Worm (Caenorhabditis elegans): Measurements from ENCODE around the gene vhp-1.

The vhp-1 gene

ce11 chrII:5389831-5390323 is 66.8 kb downstream of the vhp-1 start, which contains the start of gene ndx-6 (continued):
- peak; percentile 57 for TF ChIP-seq mxl-3 (GFP tag; optimal IDR thresholded peaks at IDR 0.05)
- TF ChIP-seq dmd-8 (GFP tag; IDR thresholded peaks at IDR 0.05): no peak
- TF ChIP-seq nhr-111 (GFP tag; optimal IDR thresholded peaks at IDR 0.05): no peak
- TF ChIP-seq T20F7.1 (GFP tag; optimal IDR thresholded peaks at IDR 0.05): peak; percentile 83
- peak; percentile 49 for TF ChIP-seq nhr-28 (tag; optimal IDR thresholded peaks at IDR 0.05)
- TF ChIP-seq php-3 (GFP tag; IDR thresholded peaks at IDR 0.05): no peak
- peak; percentile 86 for TF ChIP-seq lin-38 (GFP tag; IDR thresholded peaks at IDR 0.05)
- no peak for TF ChIP-seq mxl-2 (GFP tag; conservative IDR thresholded peaks at IDR 0.05)
- no peak for TF ChIP-seq unc-39 (tag; optimal IDR thresholded peaks at IDR 0.05)
- TF ChIP-seq nhr-42 (GFP tag; IDR thresholded peaks at IDR 0.05): 0 out of 2 replicates have a peak, but pooled peaks have one; percentile 64
- TF ChIP-seq nhr-237 (tag; optimal IDR thresholded peaks at IDR 0.05): no peak
- TF ChIP-seq dve-1 (tag; optimal IDR thresholded peaks at IDR 0.05; ENCODE audit: insufficient read depth): peak; percentile 85
- TF ChIP-seq saeg-2 (GFP tag; IDR thresholded peaks at IDR 0.05): no peak
- TF ChIP-seq dpl-1 (GFP tag; optimal IDR thresholded peaks at IDR 0.05): peak; percentile 99
- TF ChIP-seq duxl-1 (tag; optimal IDR thresholded peaks at IDR 0.05; ENCODE audit: poor library complexity): peak; percentile 51
- TF ChIP-seq mdt-29 (GFP tag; IDR thresholded peaks at IDR 0.05): no peak
- TF ChIP-seq vab-7 (GFP tag; IDR thresholded peaks at IDR 0.05): no peak
- TF ChIP-seq daf-16 (GFP tag; optimal IDR thresholded peaks at IDR 0.05): no peak
- TF ChIP-seq daf-16 (tag; optimal IDR thresholded peaks at IDR 0.05): peak; percentile 47
- TF ChIP-seq zag-1 (tag; optimal IDR thresholded peaks at IDR 0.05): no peak
- peak; percentile 35; the same call in 1 of the 2 replicates for TF ChIP-seq madf-9 (GFP tag; conservative IDR thresholded peaks at IDR 0.05)
- TF ChIP-seq ceh-20 (GFP tag; IDR thresholded peaks at IDR 0.05): peak; percentile 58; the same call in 1 of the 2 replicates
- TF ChIP-seq skn-1 (tag; optimal IDR thresholded peaks at IDR 0.05): no peak
- peak; percentile 24; the same call in 1 of the 2 replicates for TF ChIP-seq egl-43 (GFP tag; IDR thresholded peaks at IDR 0.05)
- TF ChIP-seq cey-2 (tag; optimal IDR thresholded peaks at IDR 0.05; ENCODE audit: borderline replicate concordance, insufficient read depth): no peak
- no peak for TF ChIP-seq madf-5 (GFP tag; IDR thresholded peaks at IDR 0.05)
- no peak for TF ChIP-seq lim-7 (GFP tag; IDR thresholded peaks at IDR 0.05)
- TF ChIP-seq mep-1 (tag; optimal IDR thresholded peaks at IDR 0.05): peak; percentile 86
- no peak for TF ChIP-seq lir-3 (tag; optimal IDR thresholded peaks at IDR 0.05)
- TF ChIP-seq fos-1 (tag; optimal IDR thresholded peaks at IDR 0.05): no peak
- TF ChIP-seq dmd-9 (GFP tag; IDR thresholded peaks at IDR 0.05): 0 out of 2 replicates have a peak, but pooled peaks have one; percentile 42
- peak; percentile 64 for TF ChIP-seq lin-13 (GFP tag; optimal IDR thresholded peaks at IDR 0.05)
- TF ChIP-seq zfp-3 (GFP tag; conservative IDR thresholded peaks at IDR 0.05): peak; percentile 60; the same call in 1 of the 2 replicates
- peak in 1 of 2 experiments; percentile 89 for TF ChIP-seq unc-62 (GFP tag; optimal IDR thresholded peaks at IDR 0.05 in 1 of 2)
- no peak for TF ChIP-seq unc-62 (tag; optimal IDR thresholded peaks at IDR 0.05)
- TF ChIP-seq F10B5.3 (tag; optimal IDR thresholded peaks at IDR 0.05): no peak
- peak; percentile 61 for TF ChIP-seq dmd-6 (GFP tag; IDR thresholded peaks at IDR 0.05)
- no peak for TF ChIP-seq Y5F2A.4 (GFP tag; optimal IDR thresholded peaks at IDR 0.05)
- TF ChIP-seq lsy-2 (tag; optimal IDR thresholded peaks at IDR 0.05): peak; percentile 73 to 94
- TF ChIP-seq rbr-2 (tag; optimal IDR thresholded peaks at IDR 0.05): peak; percentile 75
- peak; percentile 71 for TF ChIP-seq nhr-11 (tag; optimal IDR thresholded peaks at IDR 0.05)
- TF ChIP-seq ceh-28 (tag; optimal IDR thresholded peaks at IDR 0.05): no peak
- no peak for TF ChIP-seq daf-8 (GFP tag; IDR thresholded peaks at IDR 0.05)
- TF ChIP-seq pqm-1 (tag; optimal IDR thresholded peaks at IDR 0.05): no peak
- TF ChIP-seq daf-19 (GFP tag; conservative IDR thresholded peaks at IDR 0.05): peak; percentile 53; the same call in 1 of the 2 replicates
- TF ChIP-seq nhr-76 (tag; optimal IDR thresholded peaks at IDR 0.05): no peak
- TF ChIP-seq ceh-32 (tag; optimal IDR thresholded peaks at IDR 0.05; ENCODE audit: poor library complexity): no peak
- peak; percentile 66 for TF ChIP-seq hlh-30 (tag; optimal IDR thresholded peaks at IDR 0.05; ENCODE audit: insufficient read depth)
- no peak for TF ChIP-seq gei-8 (GFP tag; optimal IDR thresholded peaks at IDR 0.05)
- TF ChIP-seq hmg-1.1 (GFP tag; IDR thresholded peaks at IDR 0.05): peak; percentile 71
- no peak for TF ChIP-seq Y105C5A.15 (GFP tag; IDR thresholded peaks at IDR 0.05)
